Fruit fly (Drosophila melanogaster): ENCODE results near the gene CG33500.

Gene CG33500

dm6 chr3L:11554338-11554737, 45.9 kb downstream of the CG33500 start (continued):
- TF ChIP-seq topi (GFP tag; optimal IDR thresholded peaks at IDR 0.05) (peak; percentile 69), svp (GFP tag) (peak; percentile 82), CG7368 (GFP tag; optimal IDR thresholded peaks at IDR 0.05) (peak; percentile 29), ss (GFP tag; optimal IDR thresholded peaks at IDR 0.05) (peak; percentile 72 to 73), CG11294 (GFP tag; IDR thresholded peaks at IDR 0.05) (peak; percentile 65), dsx (GFP tag; optimal IDR thresholded peaks at IDR 0.05; ENCODE audit: poor library complexity, severe bottlenecking) (peak; percentile 68), CG9139 (GFP tag; optimal IDR thresholded peaks at IDR 0.05) (peak; percentile 35), Sox102F (GFP tag; optimal IDR thresholded peaks at IDR 0.05) (peak; percentile 69), cyc (GFP tag; optimal IDR thresholded peaks at IDR 0.05) (peak; percentile 53), CG34406 (GFP tag; optimal IDR thresholded peaks at IDR 0.05) (peak; percentile 25), lz (GFP tag; optimal IDR thresholded peaks at IDR 0.05) (peak; percentile 57), CG6163 (GFP tag; IDR thresholded peaks at IDR 0.05) (peak; percentile 76), Met (GFP tag; optimal IDR thresholded peaks at IDR 0.05) (peak; percentile 69), CG10669 (GFP tag; optimal IDR thresholded peaks at IDR 0.05) (peak; percentile 78), Blimp-1 (GFP tag; optimal IDR thresholded peaks at IDR 0.05) (no peak), Hr4 (GFP tag; optimal IDR thresholded peaks at IDR 0.05) (peak; percentile 69), Hr38 (GFP tag; optimal IDR thresholded peaks at IDR 0.05) (no peak), acj6 (GFP tag; optimal IDR thresholded peaks at IDR 0.05) (peak; percentile 68), CG15336 (GFP tag; IDR thresholded peaks at IDR 0.05) (peak; percentile 77), pdm3 (GFP tag; optimal IDR thresholded peaks at IDR 0.05) (peak; percentile 62), CG11762 (GFP tag; optimal IDR thresholded peaks at IDR 0.05; ENCODE audit: insufficient read depth) (peak; percentile 35)

- TF ChIP-seq CG16779 (tag; optimal IDR thresholded peaks at IDR 0.05) (no peak), Hr39 (GFP tag; optimal IDR thresholded peaks at IDR 0.05) (no peak), lz (GFP tag; optimal IDR thresholded peaks at IDR 0.05) (no peak), achi (GFP tag; optimal IDR thresholded peaks at IDR 0.05) (no peak), Eip93F (GFP tag; optimal IDR thresholded peaks at IDR 0.05) (no peak), topi (GFP tag; optimal IDR thresholded peaks at IDR 0.05) (no peak), CG6854 (GFP tag; optimal IDR thresholded peaks at IDR 0.05) (no peak), fd85E (GFP tag; optimal IDR thresholded peaks at IDR 0.05) (no peak), CG6808 (GFP tag; optimal IDR thresholded peaks at IDR 0.05) (no peak), CG1621 (tag; optimal IDR thresholded peaks at IDR 0.05) (no peak), spab (GFP tag; optimal IDR thresholded peaks at IDR 0.05) (no peak)
These were observed 46.4 kb downstream of the CG33500 start for dm6 chr3L:11554796-11555195.

- TF ChIP-seq CG8632 (GFP tag; optimal IDR thresholded peaks at IDR 0.05) (peak; percentile 51), dac (GFP tag; optimal IDR thresholded peaks at IDR 0.05) (no peak), CG1621 (tag; optimal IDR thresholded peaks at IDR 0.05) (peak; percentile 37), CG6808 (GFP tag; optimal IDR thresholded peaks at IDR 0.05) (peak; percentile 54), CG3032 (tag; optimal IDR thresholded peaks at IDR 0.05) (peak; percentile 49), Lpt (GFP tag; optimal IDR thresholded peaks at IDR 0.05) (peak; percentile 68), CG6163 (GFP tag; IDR thresholded peaks at IDR 0.05) (0 out of 3 replicates have a peak, but pooled peaks have one; percentile 11), CG9139 (GFP tag; optimal IDR thresholded peaks at IDR 0.05) (peak; percentile 40), fd85E (GFP tag; optimal IDR thresholded peaks at IDR 0.05) (no peak), Ets96B (tag; optimal IDR thresholded peaks at IDR 0.05) (peak; percentile 64), CG8319 (GFP tag; optimal IDR thresholded peaks at IDR 0.05) (no peak), eg (GFP tag; IDR thresholded peaks at IDR 0.05) (peak; percentile 82), dsx (GFP tag; optimal IDR thresholded peaks at IDR 0.05; ENCODE audit: poor library complexity, severe bottlenecking) (peak; percentile 60), CG3919 (GFP tag; optimal IDR thresholded peaks at IDR 0.05) (peak; percentile 37), CG15336 (GFP tag; IDR thresholded peaks at IDR 0.05) (peak; percentile 91), topi (GFP tag; optimal IDR thresholded peaks at IDR 0.05) (no peak), acj6 (GFP tag; optimal IDR thresholded peaks at IDR 0.05) (peak; percentile 23), CG32006 (GFP tag; optimal IDR thresholded peaks at IDR 0.05) (peak; percentile 81), net (GFP tag; optimal IDR thresholded peaks at IDR 0.05) (peak; percentile 57), CG6792 (GFP tag; optimal IDR thresholded peaks at IDR 0.05) (no peak), CG11294 (GFP tag; IDR thresholded peaks at IDR 0.05) (no peak; the same call in 1 of the 2 replicates), Eip93F (GFP tag; optimal IDR thresholded peaks at IDR 0.05) (no peak), CG34406 (GFP tag; optimal IDR thresholded peaks at IDR 0.05) (peak; percentile 43), achi (GFP tag; optimal IDR thresholded peaks at IDR 0.05) (peak; percentile 41), lz (GFP tag; optimal IDR thresholded peaks at IDR 0.05) (no peak), Hr4 (GFP tag; optimal IDR thresholded peaks at IDR 0.05) (peak; percentile 80), Sox15 (GFP tag; optimal IDR thresholded peaks at IDR 0.05) (no peak), Hr38 (GFP tag; optimal IDR thresholded peaks at IDR 0.05) (no peak), ss (GFP tag; optimal IDR thresholded peaks at IDR 0.05) (peak; percentile 65 to 91), CG8119 (GFP tag; IDR thresholded peaks at IDR 0.05) (peak; percentile 92), CG10631 (GFP tag; optimal IDR thresholded peaks at IDR 0.05) (peak; percentile 37)
These were observed 47.4 kb downstream of the CG33500 start for dm6 chr3L:11555662-11556460.
